Fruit fly (Drosophila melanogaster): ENCODE measurements around the gene Dys.

Dys gene

dm6 chr3R:19465286-19465685 is 4.4 kb downstream of the Dys start (continued):
- TF ChIP-seq odd (GFP tag; optimal IDR thresholded peaks at IDR 0.05) (peak; percentile 18), CG2875 (GFP tag; optimal IDR thresholded peaks at IDR 0.05) (peak; percentile 72), pum (GFP tag; optimal IDR thresholded peaks at IDR 0.05) (peak; percentile 49), CG15011 (GFP tag; optimal IDR thresholded peaks at IDR 0.05) (no peak), CG1233 (GFP tag; optimal IDR thresholded peaks at IDR 0.05) (peak; percentile 62), CG34422 (GFP tag; IDR thresholded peaks at IDR 0.05) (0 out of 3 replicates have a peak, but pooled peaks have one; percentile 52), CG31365 (tag; optimal IDR thresholded peaks at IDR 0.05) (no peak), eve (GFP tag; optimal IDR thresholded peaks at IDR 0.05) (peak in 1 of 2 experiments; percentile 66), ERR (GFP tag; optimal IDR thresholded peaks at IDR 0.05) (no peak), onecut (GFP tag; IDR thresholded peaks at IDR 0.05) (no peak), sna (GFP tag; IDR thresholded peaks at IDR 0.05; ENCODE audit: partially characterized antibody) (no peak), Hmr (GFP tag; optimal IDR thresholded peaks at IDR 0.05) (no peak), lilli (GFP tag; optimal IDR thresholded peaks at IDR 0.05) (no peak), ftz-f1 (GFP tag; optimal IDR thresholded peaks at IDR 0.05) (no peak), Side (GFP tag; optimal IDR thresholded peaks at IDR 0.05) (peak; percentile 17), fd96Cb (tag; optimal IDR thresholded peaks at IDR 0.05) (peak; percentile 77), CG3995 (GFP tag; optimal IDR thresholded peaks at IDR 0.05) (no peak), Max (GFP tag; optimal IDR thresholded peaks at IDR 0.05) (peak; percentile 54), Adf1 (GFP tag; IDR thresholded peaks at IDR 0.05) (no peak), abd-A (tag; optimal IDR thresholded peaks at IDR 0.05) (no peak), CG15601 (tag; optimal IDR thresholded peaks at IDR 0.05) (peak; percentile 78), Atf3 (GFP tag; optimal IDR thresholded peaks at IDR 0.05) (no peak), CG5245 (GFP tag; optimal IDR thresholded peaks at IDR 0.05) (peak; percentile 54), dysf (GFP tag; IDR thresholded peaks at IDR 0.05) (peak; percentile 50; the same call in 2 of the 3 replicates), Sox102F (GFP tag; optimal IDR thresholded peaks at IDR 0.05) (peak; percentile 70), CG30020 (tag; optimal IDR thresholded peaks at IDR 0.05) (peak; percentile 26), yki (optimal IDR thresholded peaks at IDR 0.05) (no peak), CG5953 (GFP tag; IDR thresholded peaks at IDR 0.05) (peak; percentile 15; the same call in 1 of the 2 replicates), Kr (GFP tag; optimal IDR thresholded peaks at IDR 0.05) (no peak), CG10267 (tag; optimal IDR thresholded peaks at IDR 0.05) (peak; percentile 78), Dad (GFP tag; optimal IDR thresholded peaks at IDR 0.05) (no peak), psq (GFP tag; optimal IDR thresholded peaks at IDR 0.05) (peak; percentile 4), CG11696 (GFP tag; IDR thresholded peaks at IDR 0.05) (no peak), esg (GFP tag; conservative IDR thresholded peaks at IDR 0.05) (peak; percentile 8; the same call in 1 of the 2 replicates), CG2202 (tag; optimal IDR thresholded peaks at IDR 0.05) (peak; percentile 67), Dbx (GFP tag; IDR thresholded peaks at IDR 0.05) (no peak), ase (GFP tag; IDR thresholded peaks at IDR 0.05) (no peak), Mes4 (GFP tag; optimal IDR thresholded peaks at IDR 0.05) (no peak), CG9797 (GFP tag; optimal IDR thresholded peaks at IDR 0.05) (no peak), disco-r (GFP tag; optimal IDR thresholded peaks at IDR 0.05) (no peak), ewg (GFP tag; optimal IDR thresholded peaks at IDR 0.05) (peak; percentile 47), Atf6 (GFP tag; IDR thresholded peaks at IDR 0.05) (no peak), CG15696 (tag; optimal IDR thresholded peaks at IDR 0.05) (peak; percentile 47), fru (optimal IDR thresholded peaks at IDR 0.05) (no peak), CG3065 (GFP tag; optimal IDR thresholded peaks at IDR 0.05) (peak; percentile 35), Nf-YC (tag; optimal IDR thresholded peaks at IDR 0.05) (no peak), row (GFP tag; IDR thresholded peaks at IDR 0.05) (peak; percentile 76), ind (GFP tag; optimal IDR thresholded peaks at IDR 0.05) (peak; percentile 47), ems (GFP tag; optimal IDR thresholded peaks at IDR 0.05) (no peak), Hr78 (GFP tag; optimal IDR thresholded peaks at IDR 0.05) (peak in 1 of 2 experiments; percentile 57), inv (GFP tag; IDR thresholded peaks at IDR 0.05; ENCODE audit: partially characterized antibody) (no peak), repo (GFP tag; optimal IDR thresholded peaks at IDR 0.05) (no peak)
